Fruit fly (Drosophila melanogaster): ENCODE data around the gene CG32161.

CG32161 gene

DNA sequence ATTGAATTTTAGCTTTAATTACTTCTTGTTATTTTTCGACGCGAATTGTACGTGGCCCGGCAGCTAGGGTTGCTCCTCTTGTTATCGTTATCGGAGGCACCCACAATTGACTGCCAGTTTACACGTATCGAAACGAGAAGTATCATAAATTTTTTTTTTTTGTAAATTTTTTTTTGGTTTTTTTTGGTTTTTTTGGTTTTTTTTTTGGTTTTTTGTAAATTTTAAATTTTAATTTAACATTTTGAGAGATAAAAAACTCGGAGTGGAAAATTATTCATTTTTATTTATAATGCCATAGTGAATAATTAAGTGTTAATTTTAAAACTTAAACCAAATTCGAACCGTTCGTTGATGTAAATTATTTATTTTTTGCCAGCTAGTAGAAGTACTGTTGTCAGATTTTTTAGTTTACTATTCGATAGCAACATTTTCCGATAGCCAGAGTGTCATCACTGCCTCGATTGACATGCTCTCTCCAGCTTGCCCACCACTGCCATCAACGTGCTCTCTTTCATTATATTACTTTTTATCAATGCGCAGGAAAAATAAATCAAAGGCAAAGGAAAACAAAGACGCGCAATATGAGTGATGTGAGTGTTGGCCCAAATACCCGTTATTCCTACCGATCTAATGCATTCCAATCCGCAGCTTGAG is 980 bp upstream of the CG32161 start, which contains the start of the genes kud and Zcchc7:
TSS of gene kud (minus strand) at position 72 of the 654 bp plus-strand sequence.
TSS of gene Zcchc7 (plus strand) at position 467 of the 654 bp plus-strand sequence.
- TF ChIP-seq EcR (GFP tag; optimal IDR thresholded peaks at IDR 0.05): no peak
- peak; percentile 72 for TF ChIP-seq CG15710 (tag; optimal IDR thresholded peaks at IDR 0.05)
- no peak for TF ChIP-seq fd96Ca (GFP tag; IDR thresholded peaks at IDR 0.05)
- no peak for TF ChIP-seq Pif1B (GFP tag; optimal IDR thresholded peaks at IDR 0.05)
- TF ChIP-seq Ets98B (GFP tag; IDR thresholded peaks at IDR 0.05): peak; percentile 32; the same call in 1 of the 2 replicates
- no peak for TF ChIP-seq CG12605 (GFP tag; IDR thresholded peaks at IDR 0.05)
- TF ChIP-seq CG4496 (GFP tag; IDR thresholded peaks at IDR 0.05): no peak
- no peak for TF ChIP-seq CG13204 (GFP tag; optimal IDR thresholded peaks at IDR 0.05)
- TF ChIP-seq CG8301 (tag; optimal IDR thresholded peaks at IDR 0.05): no peak
- no peak for TF ChIP-seq rn (GFP tag; IDR thresholded peaks at IDR 0.05)
- no peak for TF ChIP-seq CG10348 (GFP tag; IDR thresholded peaks at IDR 0.05)
- TF ChIP-seq CG14655 (GFP tag; optimal IDR thresholded peaks at IDR 0.05): no peak
- peak; percentile 43 for TF ChIP-seq CG17806 (tag; optimal IDR thresholded peaks at IDR 0.05)
- peak; percentile 74 for TF ChIP-seq CG8159 (tag; optimal IDR thresholded peaks at IDR 0.05)
- no peak for TF ChIP-seq D1 (tag; optimal IDR thresholded peaks at IDR 0.05)
- TF ChIP-seq CG9948 (tag; optimal IDR thresholded peaks at IDR 0.05): peak; percentile 44
- peak; percentile 33 for TF ChIP-seq CG34367 (tag; optimal IDR thresholded peaks at IDR 0.05)
- TF ChIP-seq CG32121 (GFP tag; IDR thresholded peaks at IDR 0.05): no peak; the same call in 1 of the 2 replicates
- TF ChIP-seq Snoo (tag; optimal IDR thresholded peaks at IDR 0.05): peak; percentile 51
- no peak for TF ChIP-seq Pif1A (GFP tag; optimal IDR thresholded peaks at IDR 0.05)
- no peak for TF ChIP-seq gl (tag; optimal IDR thresholded peaks at IDR 0.05)

DNA sequence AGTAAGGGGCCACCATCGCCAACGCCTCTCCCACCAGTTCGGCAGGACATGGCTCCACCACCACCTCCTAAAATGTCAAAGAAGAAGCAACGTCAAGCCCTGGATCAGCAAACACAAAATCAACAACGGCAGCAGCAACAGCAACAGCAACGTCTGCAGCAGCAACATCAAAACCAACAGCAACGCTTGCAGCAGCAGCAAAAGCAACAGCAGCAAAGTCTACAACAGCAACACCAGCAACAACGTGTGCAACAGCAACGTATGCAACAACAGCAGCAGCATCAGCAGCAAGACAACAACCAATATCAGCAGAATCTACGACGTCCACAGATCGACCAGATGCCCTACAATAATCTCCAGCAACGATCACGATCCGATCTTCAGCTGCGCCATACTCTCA is 5.5 kb downstream of the CG32161 start:
- TF ChIP-seq Snoo (tag; optimal IDR thresholded peaks at IDR 0.05) (no peak), CG15710 (tag; optimal IDR thresholded peaks at IDR 0.05) (no peak), CG12605 (GFP tag; IDR thresholded peaks at IDR 0.05) (no peak), Ets98B (GFP tag; IDR thresholded peaks at IDR 0.05) (no peak), CG8159 (tag; optimal IDR thresholded peaks at IDR 0.05) (no peak), CG13204 (GFP tag; optimal IDR thresholded peaks at IDR 0.05) (no peak), fd96Ca (GFP tag; IDR thresholded peaks at IDR 0.05) (no peak), Pif1A (GFP tag; optimal IDR thresholded peaks at IDR 0.05) (no peak), rn (GFP tag; IDR thresholded peaks at IDR 0.05) (no peak), CG14655 (GFP tag; optimal IDR thresholded peaks at IDR 0.05) (no peak), CG4496 (GFP tag; IDR thresholded peaks at IDR 0.05) (no peak), CG10348 (GFP tag; IDR thresholded peaks at IDR 0.05) (no peak)

DNA sequence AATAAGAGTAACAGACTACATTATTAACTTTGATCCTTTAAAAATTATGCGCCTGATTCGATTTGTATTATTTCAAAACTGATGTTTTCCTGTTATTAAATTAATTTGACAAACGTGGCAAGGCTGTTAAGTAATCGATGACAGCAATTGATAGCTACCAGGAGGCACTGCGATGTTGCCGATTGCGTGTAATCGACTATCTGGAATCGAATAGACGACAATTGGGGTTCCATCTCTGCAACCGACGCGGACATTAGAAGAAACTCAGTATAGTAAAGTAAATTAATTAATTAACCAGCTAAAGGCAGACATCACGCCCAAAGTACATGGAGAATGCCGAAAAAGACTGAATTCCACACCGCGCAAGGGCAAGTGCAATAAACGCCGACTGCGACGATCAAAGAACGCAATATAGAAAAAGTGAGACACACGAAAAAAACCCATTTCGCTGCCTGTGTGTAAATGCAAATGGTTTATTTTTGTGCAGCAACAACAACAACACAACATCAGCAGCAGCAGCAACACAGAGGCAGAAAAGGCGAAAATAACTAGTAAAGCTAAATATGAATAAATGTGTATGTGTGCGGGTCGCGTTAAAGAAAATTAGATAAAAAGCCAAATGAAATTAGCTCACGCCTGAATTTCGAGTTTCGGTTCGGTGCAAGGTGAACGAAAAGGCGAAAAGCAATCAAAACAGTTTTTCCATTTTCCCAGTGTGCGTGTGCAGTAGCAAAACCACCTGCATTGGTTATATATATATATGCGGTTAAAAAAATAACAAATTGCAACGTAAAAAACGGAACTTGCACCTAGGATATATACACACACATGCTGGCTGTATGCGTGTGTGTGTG is 7.7 kb downstream of the CG32161 start, which contains the start of gene sina:
TSS of gene sina (plus strand) at position 219 of the 854 bp plus-strand sequence.
- TF ChIP-seq gl (tag; optimal IDR thresholded peaks at IDR 0.05): no peak
- TF ChIP-seq CG8301 (tag; optimal IDR thresholded peaks at IDR 0.05): no peak
- peak; percentile 31; the same call in 1 of the 3 replicates for TF ChIP-seq fd96Ca (GFP tag; IDR thresholded peaks at IDR 0.05)
- TF ChIP-seq CG32121 (GFP tag; IDR thresholded peaks at IDR 0.05): 0 out of 2 replicates have a peak, but pooled peaks have one; percentile 8
- TF ChIP-seq CG10348 (GFP tag; IDR thresholded peaks at IDR 0.05): no peak
- TF ChIP-seq rn (GFP tag; IDR thresholded peaks at IDR 0.05): no peak
- peak; percentile 28; the same call in 1 of the 3 replicates for TF ChIP-seq CG4496 (GFP tag; IDR thresholded peaks at IDR 0.05)

DNA sequence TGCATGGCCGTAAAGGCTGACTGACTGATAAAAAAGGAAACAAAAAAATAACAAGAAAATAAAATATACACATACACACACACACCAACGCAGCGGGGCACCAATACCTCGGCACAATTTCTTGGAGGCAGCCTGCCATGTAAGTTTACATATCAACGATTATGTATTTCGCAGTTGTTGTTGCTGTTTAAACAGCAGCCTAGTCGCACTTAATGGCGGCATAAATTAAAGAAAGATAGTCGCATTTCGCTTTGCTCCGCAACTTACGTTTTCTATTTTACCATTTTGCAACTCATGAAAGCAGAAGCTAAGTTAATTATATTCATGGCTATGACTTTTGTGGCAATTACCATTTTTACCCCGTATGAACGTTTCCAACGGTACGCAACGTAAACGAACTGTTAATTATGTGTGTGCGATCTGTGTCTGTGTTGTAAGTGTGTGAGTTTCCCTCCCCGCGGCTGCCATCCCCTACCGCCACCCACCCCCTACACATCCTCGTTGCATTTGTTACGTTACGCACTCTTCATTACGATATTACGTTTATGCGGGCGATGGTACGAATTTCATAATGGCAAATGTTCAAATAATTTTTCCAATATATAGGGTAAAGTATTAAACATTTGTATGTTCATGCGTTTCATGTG is 8.5 kb downstream of the CG32161 start:
- TF ChIP-seq CG4496 (GFP tag; IDR thresholded peaks at IDR 0.05) (0 out of 3 replicates have a peak, but pooled peaks have one; percentile 24), gl (tag; optimal IDR thresholded peaks at IDR 0.05) (peak; percentile 65), Snoo (tag; optimal IDR thresholded peaks at IDR 0.05) (no peak), CG15710 (tag; optimal IDR thresholded peaks at IDR 0.05) (peak; percentile 47), CG8301 (tag; optimal IDR thresholded peaks at IDR 0.05) (no peak), fd96Ca (GFP tag; IDR thresholded peaks at IDR 0.05) (no peak), CG34367 (tag; optimal IDR thresholded peaks at IDR 0.05) (peak; percentile 42), Ets98B (GFP tag; IDR thresholded peaks at IDR 0.05) (no peak), Pif1A (GFP tag; optimal IDR thresholded peaks at IDR 0.05) (no peak), CG9948 (tag; optimal IDR thresholded peaks at IDR 0.05) (no peak), CG17806 (tag; optimal IDR thresholded peaks at IDR 0.05) (peak; percentile 14), CG8159 (tag; optimal IDR thresholded peaks at IDR 0.05) (peak; percentile 22), CG32121 (GFP tag; IDR thresholded peaks at IDR 0.05) (0 out of 2 replicates have a peak, but pooled peaks have one; percentile 6), CG10348 (GFP tag; IDR thresholded peaks at IDR 0.05) (no peak), EcR (GFP tag; optimal IDR thresholded peaks at IDR 0.05) (peak; percentile 39)

DNA sequence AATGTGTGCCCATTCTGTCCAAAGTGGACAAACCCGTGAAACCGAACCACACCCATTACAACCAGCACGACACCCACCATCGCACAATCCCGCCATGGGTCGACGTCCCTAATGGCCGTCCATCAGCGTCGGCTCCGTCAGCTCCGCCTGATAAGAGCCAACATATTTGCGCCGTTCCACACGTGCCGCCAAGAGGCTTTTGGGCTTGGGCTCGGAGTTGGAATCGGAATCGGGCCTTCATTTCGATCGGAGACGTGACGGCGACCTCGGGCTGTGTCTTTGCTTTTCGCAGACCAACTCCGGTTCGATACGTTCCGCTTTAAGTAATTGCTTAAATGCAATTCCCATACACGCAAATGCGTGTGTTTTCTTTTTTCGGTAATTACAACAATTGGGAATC is 9.3 kb downstream of the CG32161 start:
- TF ChIP-seq gl (tag; optimal IDR thresholded peaks at IDR 0.05): no peak

Data from whole organism, pupa.